Worm (Caenorhabditis elegans) whole organism, late embryonic: ENCODE data around the gene cebp-1.
A peak's percentile ranks its signal among the peaks of the same experiment; 100 is the strongest.

Source experiments
- C08G9.2 ChIP-seq: sonication (generic microtip); optimal IDR thresholded peaks from 2 replicates; lab custom pipeline; 2016; ENCODE audit warnings: mild to moderate bottlenecking, missing genetic modification characterization, moderate library complexity, missing compliant biosample characterization
- C38D4.7 ChIP-seq: fragments of 200-800 bp; sonication (Bioruptor generic); optimal IDR thresholded peaks from 2 replicates; lab custom pipeline; 2018; ENCODE audit warnings: mild to moderate bottlenecking, missing genetic modification characterization, moderate library complexity, missing compliant biosample characterization
- T23F11.4 ChIP-seq: fragments of 200-800 bp; sonication (Bioruptor generic); optimal IDR thresholded peaks from 2 replicates; lab custom pipeline; 2018; ENCODE audit warnings: mild to moderate bottlenecking, missing genetic modification characterization, missing compliant biosample characterization
- Y22D7AL.16 ChIP-seq: sonication (generic microtip); optimal IDR thresholded peaks from 2 replicates; lab custom pipeline; 2016; ENCODE audit warnings: missing genetic modification characterization, missing compliant biosample characterization
- ahr-1 ChIP-seq: sonication (generic microtip); optimal IDR thresholded peaks from 2 replicates; lab custom pipeline; 2016; ENCODE audit warnings: missing genetic modification characterization, missing compliant biosample characterization
- ama-1 ChIP-seq: fragments of 150-350 bp; optimal IDR thresholded peaks from 2 replicates; lab custom pipeline; 2014
- ceh-14 ChIP-seq: sonication (generic microtip); optimal IDR thresholded peaks from 2 replicates; lab custom pipeline; 2016; ENCODE audit warnings: missing genotype, missing genetic modification characterization, missing compliant biosample characterization
- ceh-18 ChIP-seq: sonication (generic microtip); optimal IDR thresholded peaks from 2 replicates; lab custom pipeline; 2016; ENCODE audit warnings: missing genetic modification characterization, missing compliant biosample characterization
- ceh-19 ChIP-seq: fragments of 200-800 bp; sonication (Bioruptor generic); optimal IDR thresholded peaks from 2 replicates; lab custom pipeline; 2018; ENCODE audit warnings: mild to moderate bottlenecking, missing genetic modification characterization, missing compliant biosample characterization
- ceh-2 ChIP-seq: sonication (generic microtip); optimal IDR thresholded peaks from 2 replicates; lab custom pipeline; 2016; ENCODE audit warnings: missing genotype, missing genetic modification characterization, missing compliant biosample characterization
- ceh-30 ChIP-seq: fragments of 150-350 bp; optimal IDR thresholded peaks from 2 replicates; lab custom pipeline; 2014; ENCODE audit warnings: missing biosample characterization, missing genetic modification characterization
- ceh-31 ChIP-seq: sonication (generic microtip); optimal IDR thresholded peaks from 2 replicates; lab custom pipeline; 2016; ENCODE audit warnings: missing genetic modification characterization, missing compliant biosample characterization
- ceh-34 ChIP-seq: sonication (generic microtip); optimal IDR thresholded peaks from 2 replicates; lab custom pipeline; 2016; ENCODE audit warnings: mild to moderate bottlenecking, missing genetic modification characterization, missing compliant biosample characterization
- ceh-48 ChIP-seq: sonication (generic microtip); optimal IDR thresholded peaks from 2 replicates; lab custom pipeline; 2016; ENCODE audit warnings: missing genetic modification characterization, inconsistent platforms, missing compliant biosample characterization
- ceh-6 ChIP-seq: fragments of 200-800 bp; sonication (Bioruptor generic); optimal IDR thresholded peaks from 2 replicates; lab custom pipeline; 2018; ENCODE audit warnings: mild to moderate bottlenecking, missing genetic modification characterization, missing compliant biosample characterization
- ceh-9 ChIP-seq: sonication (generic microtip); optimal IDR thresholded peaks from 2 replicates; lab custom pipeline; 2016; ENCODE audit warnings: mild to moderate bottlenecking, missing genetic modification characterization, inconsistent platforms, missing compliant biosample characterization
- dmd-4 ChIP-seq: sonication (generic microtip); optimal IDR thresholded peaks from 2 replicates; lab custom pipeline; 2016; ENCODE audit warnings: borderline replicate concordance, missing genetic modification characterization, missing compliant biosample characterization
- dve-1 ChIP-seq: sonication (generic microtip); optimal IDR thresholded peaks from 2 replicates; lab custom pipeline; 2017; ENCODE audit warnings: antibody characterized with exemption, mild to moderate bottlenecking, missing genetic modification characterization, missing compliant biosample characterization
- elt-2 ChIP-seq: sonication (generic microtip); optimal IDR thresholded peaks from 2 replicates; lab custom pipeline; 2016; ENCODE audit warnings: missing genetic modification reagents, missing genetic modification characterization, missing compliant biosample characterization
- elt-4 ChIP-seq: sonication (generic microtip); optimal IDR thresholded peaks from 2 replicates; lab custom pipeline; 2016; ENCODE audit warnings: missing genetic modification characterization, missing compliant biosample characterization
- ets-4 ChIP-seq: sonication (generic microtip); optimal IDR thresholded peaks from 2 replicates; lab custom pipeline; 2016; ENCODE audit warnings: missing genetic modification characterization, missing compliant biosample characterization
- eyg-1 ChIP-seq: sonication (generic microtip); optimal IDR thresholded peaks from 2 replicates; lab custom pipeline; 2016; ENCODE audit warnings: missing genotype, missing genetic modification characterization, missing compliant biosample characterization
- fax-1 ChIP-seq: sonication (generic microtip); optimal IDR thresholded peaks from 2 replicates; lab custom pipeline; 2016; ENCODE audit warnings: missing genotype, missing genetic modification characterization, missing compliant biosample characterization
- fkh-10 ChIP-seq: fragments of 150-350 bp; optimal IDR thresholded peaks from 2 replicates; lab custom pipeline; 2014; ENCODE audit warnings: missing biosample characterization, missing genetic modification reagents, missing genetic modification characterization
- fkh-6 ChIP-seq: sonication (generic microtip); optimal IDR thresholded peaks from 2 replicates; lab custom pipeline; 2016; ENCODE audit warnings: missing genetic modification characterization, missing compliant biosample characterization
- hlh-30 ChIP-seq: sonication (generic microtip); optimal IDR thresholded peaks from 2 replicates; lab custom pipeline; 2017; ENCODE audit warnings: antibody characterized with exemption, missing genetic modification characterization, missing compliant biosample characterization; ENCODE audit not compliant: insufficient read depth
- hlh-6 ChIP-seq: sonication (generic microtip); optimal IDR thresholded peaks from 2 replicates; lab custom pipeline; 2016; ENCODE audit warnings: missing genotype, missing genetic modification characterization, missing compliant biosample characterization
- hlh-8 ChIP-seq: sonication (generic microtip); optimal IDR thresholded peaks from 2 replicates; lab custom pipeline; 2016; ENCODE audit warnings: missing genotype, missing genetic modification characterization, missing compliant biosample characterization
- lim-6 ChIP-seq: sonication (generic microtip); optimal IDR thresholded peaks from 2 replicates; lab custom pipeline; 2016; ENCODE audit warnings: missing genetic modification characterization, missing compliant biosample characterization
- lin-11 ChIP-seq: fragments of 200-800 bp; sonication (Bioruptor generic); optimal IDR thresholded peaks from 2 replicates; lab custom pipeline; 2018; ENCODE audit warnings: mild to moderate bottlenecking, missing genetic modification characterization, missing compliant biosample characterization
- madf-2 ChIP-seq: sonication (generic microtip); optimal IDR thresholded peaks from 2 replicates; lab custom pipeline; 2017; ENCODE audit warnings: missing genetic modification characterization, missing compliant biosample characterization
- nfya-1 ChIP-seq: sonication (generic microtip); optimal IDR thresholded peaks from 2 replicates; lab custom pipeline; 2017; ENCODE audit warnings: missing genetic modification characterization, mild to moderate bottlenecking, missing compliant biosample characterization, antibody characterized with exemption, moderate library complexity
- nhr-11 ChIP-seq: fragments of 150-350 bp; optimal IDR thresholded peaks from 2 replicates; lab custom pipeline; 2014; ENCODE audit warnings: missing biosample characterization, missing genetic modification characterization
- odd-2 ChIP-seq: sonication (generic microtip); optimal IDR thresholded peaks from 2 replicates; lab custom pipeline; 2017; ENCODE audit warnings: antibody characterized with exemption, mild to moderate bottlenecking, missing genetic modification characterization, missing compliant biosample characterization
- pax-1 ChIP-seq: fragments of 150-350 bp; optimal IDR thresholded peaks from 2 replicates; lab custom pipeline; 2014; ENCODE audit warnings: missing biosample characterization, missing genetic modification characterization
- pha-4 ChIP-seq: fragments of 150-350 bp; optimal IDR thresholded peaks from 2 replicates; lab custom pipeline; 2018; ENCODE audit warnings: missing biosample characterization, missing genetic modification reagents, missing genetic modification characterization
- pqm-1 ChIP-seq: sonication (generic microtip); optimal IDR thresholded peaks from 2 replicates; lab custom pipeline; 2016; ENCODE audit warnings: missing genetic modification characterization, missing compliant biosample characterization
- pros-1 ChIP-seq: fragments of 150-350 bp; optimal IDR thresholded peaks from 2 replicates; lab custom pipeline; 2014; ENCODE audit warnings: missing biosample characterization, missing genetic modification reagents, missing genetic modification characterization
- ref-2 ChIP-seq: sonication (generic microtip); optimal IDR thresholded peaks from 2 replicates; lab custom pipeline; 2016; ENCODE audit warnings: missing genetic modification characterization, missing compliant biosample characterization
- rnt-1 ChIP-seq: sonication (generic microtip); optimal IDR thresholded peaks from 2 replicates; lab custom pipeline; 2016; ENCODE audit warnings: missing genetic modification characterization, missing compliant biosample characterization
- sdc-2 ChIP-seq: sonication (generic microtip); optimal IDR thresholded peaks from 2 replicates; lab custom pipeline; 2016; ENCODE audit warnings: missing genotype, missing genetic modification characterization, missing compliant biosample characterization
- tbx-2 ChIP-seq: sonication (generic microtip); optimal IDR thresholded peaks from 2 replicates; lab custom pipeline; 2016; ENCODE audit warnings: missing genetic modification characterization, missing compliant biosample characterization
- tbx-7 ChIP-seq: sonication (generic microtip); optimal IDR thresholded peaks from 2 replicates; lab custom pipeline; 2016; ENCODE audit warnings: missing genotype, missing genetic modification characterization, missing compliant biosample characterization
- ttx-3 ChIP-seq: sonication (generic microtip); optimal IDR thresholded peaks from 2 replicates; lab custom pipeline; 2016; ENCODE audit warnings: missing genetic modification reagents, missing genetic modification characterization, missing compliant biosample characterization
- unc-3 ChIP-seq, 2 experiments: fragments of 200-800 bp in 1 of 2; sonication (Bioruptor generic) in 1 of 2; sonication (generic microtip) in 1 of 2; conservative IDR thresholded peaks in 1 of 2; optimal IDR thresholded peaks in 1 of 2; 2 replicates each; pipeline versions ENCODE4 v1.3.6 to Lab custom; 2016 to 2022; ENCODE audit warnings: missing compliant biosample characterization in 2 of 2, missing genetic modification characterization in 2 of 2, missing genetic modification reagents in 1 of 2
- unc-42 ChIP-seq: sonication (generic microtip); optimal IDR thresholded peaks from 2 replicates; lab custom pipeline; 2016; ENCODE audit warnings: missing genotype, missing genetic modification characterization, missing compliant biosample characterization
- unc-55 ChIP-seq: sonication (generic microtip); optimal IDR thresholded peaks from 2 replicates; lab custom pipeline; 2017; ENCODE audit warnings: missing biosample characterization, missing genetic modification reagents, missing genetic modification characterization
- unc-86 ChIP-seq: sonication (generic microtip); optimal IDR thresholded peaks from 2 replicates; lab custom pipeline; 2016; ENCODE audit warnings: missing genetic modification characterization, missing compliant biosample characterization
- zip-5 ChIP-seq: sonication (generic microtip); optimal IDR thresholded peaks from 2 replicates; lab custom pipeline; 2016; ENCODE audit warnings: missing genetic modification characterization, missing compliant biosample characterization

cebp-1 gene

ce11 chrX:1450352-1450818 lies 3.3 kb downstream of the cebp-1 start, which contains the start of gene W05H7.1 (continued):
- TF ChIP-seq hlh-30 (tag; lab: Kevin White, UChicago) (no peak), ceh-9 (tag; lab: Kevin White, UChicago) (no peak), ttx-3 (tag; lab: Kevin White, UChicago) (no peak), rnt-1 (tag; lab: Kevin White, UChicago) (peak; percentile 14), sdc-2 (tag; lab: Kevin White, UChicago) (peak; percentile 63), ceh-6 (GFP tag; lab: Kevin White, UChicago) (no peak), ets-4 (no peak), C38D4.7 (no peak), hlh-8 (tag; lab: Kevin White, UChicago) (no peak), eyg-1 (tag; lab: Kevin White, UChicago) (no peak), pha-4 (tag; lab: Kevin White, UChicago) (no peak), ceh-19 (GFP tag; lab: Kevin White, UChicago) (no peak), dve-1 (tag; lab: Kevin White, UChicago) (no peak), pros-1 (no peak), Y22D7AL.16 (tag; lab: Kevin White, UChicago) (no peak), unc-3 (GFP tag; conservative IDR thresholded peaks at IDR 0.05; lab: Robert Waterston, UW) (no peak), unc-3 (tag; optimal IDR thresholded peaks at IDR 0.05; lab: Kevin White, UChicago) (no peak), nfya-1 (tag; lab: Kevin White, UChicago) (peak; percentile 34), ceh-14 (tag; lab: Kevin White, UChicago) (no peak)
- TF ChIP-seq, all 69 proteins: peak for 7

- TF ChIP-seq pqm-1 (tag; lab: Kevin White, UChicago), result peak; percentile 67
- peak; percentile 75 for TF ChIP-seq pros-1
- peak; percentile 49 for TF ChIP-seq ama-1 (lab: Kevin White, UChicago)
- TF ChIP-seq fax-1, result no peak
- no peak for TF ChIP-seq fkh-10 (GFP tag; lab: Kevin White, UChicago)
- TF ChIP-seq tbx-7 (tag; lab: Kevin White, UChicago), result no peak
- TF ChIP-seq odd-2 (tag; lab: Kevin White, UChicago), result no peak
- TF ChIP-seq hlh-30 (tag; lab: Kevin White, UChicago), result peak; percentile 98
- no peak for TF ChIP-seq T23F11.4
- no peak for TF ChIP-seq nhr-11 (tag; lab: Kevin White, UChicago)
- TF ChIP-seq hlh-8 (tag; lab: Kevin White, UChicago), result peak; percentile 32
- peak; percentile 8 for TF ChIP-seq madf-2 (tag; lab: Kevin White, UChicago)
- TF ChIP-seq nfya-1 (tag; lab: Kevin White, UChicago), result peak; percentile 95
- TF ChIP-seq lim-6 (tag; lab: Kevin White, UChicago), result peak; percentile 29
- TF ChIP-seq ceh-18 (tag; lab: Kevin White, UChicago), result peak; percentile 92
- peak; percentile 79 for TF ChIP-seq tbx-2
- TF ChIP-seq ets-4, result peak; percentile 73
- peak; percentile 64 for TF ChIP-seq ceh-14 (tag; lab: Kevin White, UChicago)
- peak; percentile 76 for TF ChIP-seq unc-42 (tag; lab: Kevin White, UChicago)
- no peak for TF ChIP-seq ahr-1 (tag; lab: Kevin White, UChicago)
- TF ChIP-seq zip-5, result no peak
- TF ChIP-seq hlh-6 (tag; lab: Kevin White, UChicago), result no peak
- peak; percentile 67 for TF ChIP-seq rnt-1 (tag; lab: Kevin White, UChicago)
- TF ChIP-seq lin-11, result no peak
- TF ChIP-seq unc-55 (GFP tag; lab: Kevin White, UChicago), result peak; percentile 67
- peak; percentile 54 for TF ChIP-seq ceh-30 (tag; lab: Kevin White, UChicago)
- TF ChIP-seq dmd-4, result peak; percentile 40
- TF ChIP-seq pax-1 (tag; lab: Kevin White, UChicago), result peak; percentile 53
- no peak for TF ChIP-seq elt-4
- TF ChIP-seq ceh-31, result peak; percentile 90
- TF ChIP-seq ceh-48 (tag; lab: Kevin White, UChicago), result peak; percentile 83
- peak; percentile 38 for TF ChIP-seq C08G9.2 (tag; lab: Kevin White, UChicago)
- TF ChIP-seq ceh-34 (tag; lab: Kevin White, UChicago), result peak; percentile 87
- peak; percentile 92 for TF ChIP-seq sdc-2 (tag; lab: Kevin White, UChicago)
- TF ChIP-seq ref-2 (tag; lab: Kevin White, UChicago), result peak; percentile 86
- peak; percentile 91 for TF ChIP-seq dve-1 (tag; lab: Kevin White, UChicago)
- TF ChIP-seq fkh-6 (tag; lab: Kevin White, UChicago), result no peak
- TF ChIP-seq unc-86 (tag; lab: Kevin White, UChicago), result peak; percentile 25
- TF ChIP-seq elt-2, result peak; percentile 3
- peak; percentile 23 for TF ChIP-seq ceh-2
Observed at ce11 chrX:1446593-1447141, 7.0 kb downstream of the cebp-1 start, which contains the start of gene zfp-3. Gene zfp-3, minus strand, starts transcription at chrX:1446643.
